Fruit fly (Drosophila melanogaster) whole organism, adult: ENCODE data around the gene bi.

Source experiments
- CG7045 ChIP-seq: fragments of 200-800 bp; sonication (Bioruptor generic); optimal IDR thresholded peaks from 2 replicates; lab custom pipeline; 2017; ENCODE audit warnings: missing biosample characterization, mild to moderate bottlenecking, missing genetic modification characterization
- Clk ChIP-seq: fragments of 200-800 bp; sonication (Bioruptor generic); optimal IDR thresholded peaks from 2 replicates; lab custom pipeline; 2017; ENCODE audit warnings: missing biosample characterization, missing genetic modification characterization
- Mnt ChIP-seq: fragments of 200-800 bp; sonication (Bioruptor generic); optimal IDR thresholded peaks from 2 replicates; lab custom pipeline; 2016; ENCODE audit warnings: missing biosample characterization, mild to moderate bottlenecking, missing genetic modification characterization

- no peak for TF ChIP-seq Clk (GFP tag; lab: Kevin White, UChicago)
- TF ChIP-seq CG7045 (GFP tag; lab: Kevin White, UChicago), result no peak
- TF ChIP-seq Mnt (GFP tag; lab: Kevin White, UChicago), result no peak
These were observed 108.2 kb downstream of the bi start for dm6 chrX:4520879-4521278.
